Worm (Caenorhabditis elegans) whole organism, young adult: ENCODE measurements around the gene atg-16.2.

ENCODE experiments used
- F37B4.10 ChIP-seq: fragments of 200-800 bp; sonication (Bioruptor generic); IDR thresholded peaks from 2 replicates; pipeline ENCODE4 v1.3.6; 2022; ENCODE audit warnings: missing genetic modification characterization, missing compliant biosample characterization
- F52B5.7 ChIP-seq: sonication (generic microtip); optimal IDR thresholded peaks from 2 replicates; lab custom pipeline; 2016; ENCODE audit warnings: mild to moderate bottlenecking, missing genetic modification characterization, missing compliant biosample characterization
- akir-1 ChIP-seq: fragments of 200-800 bp; sonication (Bioruptor generic); optimal IDR thresholded peaks from 2 replicates; lab custom pipeline; 2018; ENCODE audit warnings: mild to moderate bottlenecking, missing genetic modification characterization, moderate library complexity, missing compliant biosample characterization
- ama-1 ChIP-seq, 3 experiments: fragments of 150-350 bp in 1 of 3; sonication (generic microtip) in 2 of 3; optimal IDR thresholded peaks; 2 replicates each; lab custom pipeline; 2014 to 2018; ENCODE audit warnings: missing biosample characterization in 2 of 3, missing genetic modification characterization in 2 of 3, missing genetic modification reagents in 2 of 3
- atf-7 ChIP-seq: sonication (generic microtip); optimal IDR thresholded peaks from 2 replicates; lab custom pipeline; 2017; ENCODE audit warnings: mild to moderate bottlenecking, missing genetic modification characterization, missing compliant biosample characterization
- hmg-20 ChIP-seq: fragments of 200-800 bp; sonication (Bioruptor generic); IDR thresholded peaks from 2 replicates; pipeline ENCODE4 v1.3.6; 2022; ENCODE audit warnings: missing genetic modification reagents, missing genetic modification characterization, missing compliant biosample characterization
- nfya-1 ChIP-seq: sonication (generic microtip); optimal IDR thresholded peaks from 2 replicates; lab custom pipeline; 2017; ENCODE audit warnings: antibody characterized with exemption, missing compliant biosample characterization, missing genetic modification characterization, borderline replicate concordance; ENCODE audit not compliant: insufficient read depth
- nfyb-1 ChIP-seq: fragments of 200-800 bp; sonication (Bioruptor generic); IDR thresholded peaks from 2 replicates; pipeline ENCODE4 v1.3.6; 2022; ENCODE audit warnings: missing genetic modification reagents, missing genetic modification characterization, missing compliant biosample characterization

atg-16.2 gene

ce11 chrII:6403233-6403632, 50.0 kb downstream of the atg-16.2 start, which contains the start of gene T25D10.1 (continued):
- TF ChIP-seq nfyb-1 = no peak
- TF ChIP-seq hmg-20 = no peak

ce11 chrII:6401649-6402048, 51.5 kb downstream of the atg-16.2 start, which contains the start of gene btb-2:
Gene btb-2 (plus strand): TSS chrII:6401949.
- TF ChIP-seq atf-7 (no peak), F52B5.7 (no peak), akir-1 (GFP tag; lab: Kevin White, UChicago) (no peak), ama-1 (optimal IDR thresholded peaks at IDR 0.05; lab: Kevin White, UChicago) (no peak), ama-1 (GFP tag; optimal IDR thresholded peaks at IDR 0.05; lab: Kevin White, UChicago) (no peak), nfya-1 (tag; lab: Kevin White, UChicago) (no peak), F37B4.10 (GFP tag; lab: Robert Waterston, UW) (no peak)
